Worm (Caenorhabditis elegans) whole organism, L3 larva: Measurements from ENCODE around the gene B0218.7.

Source experiments
- ama-1 ChIP-seq: fragments of 150-350 bp; optimal IDR thresholded peaks from 2 replicates; lab custom pipeline; 2018
- ceh-16 ChIP-seq: sonication (generic microtip); optimal IDR thresholded peaks from 2 replicates; lab custom pipeline; 2017; ENCODE audit warnings: missing biosample characterization, missing genetic modification characterization
- ceh-28 ChIP-seq: fragments of 150-350 bp; optimal IDR thresholded peaks from 2 replicates; lab custom pipeline; 2014; ENCODE audit warnings: missing biosample characterization, missing genetic modification reagents, missing genetic modification characterization
- ceh-82 ChIP-seq: fragments of 150-350 bp; optimal IDR thresholded peaks from 2 replicates; lab custom pipeline; 2014; ENCODE audit warnings: missing biosample characterization, missing genetic modification characterization
- ceh-9 ChIP-seq: sonication (generic microtip); optimal IDR thresholded peaks from 2 replicates; lab custom pipeline; 2018; ENCODE audit warnings: missing biosample characterization, missing genetic modification characterization
- daf-12 ChIP-seq: fragments of 150-350 bp; optimal IDR thresholded peaks from 2 replicates; lab custom pipeline; 2014; ENCODE audit warnings: missing biosample characterization, missing genetic modification reagents, missing genetic modification characterization
- egl-5 ChIP-seq: fragments of 150-350 bp; optimal IDR thresholded peaks from 2 replicates; lab custom pipeline; 2017; ENCODE audit warnings: missing biosample characterization, missing genetic modification reagents, missing genetic modification characterization, inconsistent platforms
- elt-1 ChIP-seq: fragments of 150-350 bp; optimal IDR thresholded peaks from 2 replicates; lab custom pipeline; 2014; ENCODE audit warnings: missing biosample characterization, missing genetic modification characterization
- elt-2 ChIP-seq: sonication (generic microtip); optimal IDR thresholded peaks from 2 replicates; lab custom pipeline; 2016; ENCODE audit warnings: missing genetic modification reagents, mild to moderate bottlenecking, missing genetic modification characterization, missing compliant biosample characterization
- elt-3 ChIP-seq, 3 experiments: fragments of 150-350 bp in 1 of 3; sonication (generic microtip) in 2 of 3; optimal IDR thresholded peaks; 2 replicates in 2 of 3; 4 replicates in 1 of 3; lab custom pipeline; 2014 to 2017; ENCODE audit warnings: missing biosample characterization in 3 of 3, missing genetic modification characterization in 3 of 3
- fkh-10 ChIP-seq: sonication (generic microtip); optimal IDR thresholded peaks from 2 replicates; lab custom pipeline; 2017; ENCODE audit warnings: missing biosample characterization, missing genetic modification reagents, missing genetic modification characterization
- fkh-2 ChIP-seq: fragments of 150-350 bp; optimal IDR thresholded peaks from 2 replicates; lab custom pipeline; 2014; ENCODE audit warnings: missing biosample characterization, missing genetic modification reagents, missing genetic modification characterization
- fos-1 ChIP-seq: fragments of 150-350 bp; optimal IDR thresholded peaks from 2 replicates; lab custom pipeline; 2014; ENCODE audit warnings: missing biosample characterization, missing genetic modification characterization
- hmg-11 ChIP-seq: sonication (generic microtip); optimal IDR thresholded peaks from 2 replicates; lab custom pipeline; 2016; ENCODE audit warnings: missing genetic modification characterization, missing compliant biosample characterization
- jun-1 ChIP-seq: fragments of 150-350 bp; optimal IDR thresholded peaks from 2 replicates; lab custom pipeline; 2014; ENCODE audit warnings: missing biosample characterization, missing genetic modification reagents, missing genetic modification characterization
- lin-15B ChIP-seq: fragments of 150-350 bp; optimal IDR thresholded peaks from 2 replicates; lab custom pipeline; 2014; ENCODE audit warnings: missing biosample characterization, missing genetic modification characterization
- lin-39 ChIP-seq: fragments of 150-350 bp; optimal IDR thresholded peaks from 2 replicates; lab custom pipeline; 2018; ENCODE audit warnings: missing biosample characterization, missing genetic modification reagents, missing genetic modification characterization
- lsy-12 ChIP-seq: sonication (generic microtip); optimal IDR thresholded peaks from 2 replicates; lab custom pipeline; 2016; ENCODE audit warnings: mild to moderate bottlenecking, missing genetic modification characterization, missing compliant biosample characterization
- mdl-1 ChIP-seq: fragments of 150-350 bp; optimal IDR thresholded peaks from 2 replicates; lab custom pipeline; 2014; ENCODE audit warnings: missing biosample characterization, missing genetic modification characterization
- mml-1 ChIP-seq: fragments of 150-350 bp; sonication (generic microtip); optimal IDR thresholded peaks from 3 replicates; lab custom pipeline; 2014; ENCODE audit warnings: missing biosample characterization, missing genetic modification characterization
- nfya-1 ChIP-seq: sonication (generic microtip); optimal IDR thresholded peaks from 2 replicates; lab custom pipeline; 2017; ENCODE audit warnings: missing genetic modification characterization, mild to moderate bottlenecking, missing compliant biosample characterization, antibody characterized with exemption, moderate library complexity; ENCODE audit not compliant: insufficient read depth
- nhr-23 ChIP-seq: fragments of 150-350 bp; optimal IDR thresholded peaks from 2 replicates; lab custom pipeline; 2014; ENCODE audit warnings: missing biosample characterization, missing genetic modification reagents, missing genetic modification characterization
- nhr-28 ChIP-seq: fragments of 150-350 bp; optimal IDR thresholded peaks from 2 replicates; lab custom pipeline; 2014; ENCODE audit warnings: missing biosample characterization, missing genetic modification characterization
- nhr-43 ChIP-seq: sonication (generic microtip); optimal IDR thresholded peaks from 2 replicates; lab custom pipeline; 2016; ENCODE audit warnings: mild to moderate bottlenecking, missing genetic modification characterization, missing compliant biosample characterization; ENCODE audit not compliant: poor library complexity, severe bottlenecking
- nhr-67 ChIP-seq: fragments of 150-350 bp; optimal IDR thresholded peaks from 2 replicates; lab custom pipeline; 2014; ENCODE audit warnings: missing biosample characterization, missing genetic modification characterization
- nhr-76 ChIP-seq: fragments of 150-350 bp; sonication (generic microtip); optimal IDR thresholded peaks from 5 replicates; lab custom pipeline; 2014; ENCODE audit warnings: missing biosample characterization, missing genetic modification characterization
- pha-4 ChIP-seq: fragments of 150-350 bp; optimal IDR thresholded peaks from 2 replicates; lab custom pipeline; 2014; ENCODE audit warnings: missing biosample characterization, missing genetic modification reagents, missing genetic modification characterization
- skn-1 ChIP-seq: fragments of 150-350 bp; optimal IDR thresholded peaks from 2 replicates; lab custom pipeline; 2014; ENCODE audit warnings: missing biosample characterization, missing genetic modification characterization
- tbx-2 ChIP-seq: sonication (generic microtip); optimal IDR thresholded peaks from 2 replicates; lab custom pipeline; 2016; ENCODE audit warnings: mild to moderate bottlenecking, missing genetic modification characterization, missing compliant biosample characterization
- unc-39 ChIP-seq: sonication (generic microtip); optimal IDR thresholded peaks from 4 replicates; lab custom pipeline; 2017; ENCODE audit warnings: missing biosample characterization, missing genetic modification characterization
- zag-1 ChIP-seq: fragments of 150-350 bp; optimal IDR thresholded peaks from 2 replicates; lab custom pipeline; 2014; ENCODE audit warnings: missing biosample characterization, missing genetic modification characterization
- ztf-4 ChIP-seq: fragments of 150-350 bp; optimal IDR thresholded peaks from 2 replicates; lab custom pipeline; 2014; ENCODE audit warnings: missing biosample characterization, missing genetic modification characterization

The B0218.7 gene

ce11 chrIV:8144341-8144740, 21.5 kb downstream of the B0218.7 start:
- TF ChIP-seq ama-1, result no peak
- no peak for TF ChIP-seq lin-15B (tag; lab: Kevin White, UChicago)
- TF ChIP-seq ceh-16 (tag; lab: Kevin White, UChicago), result no peak
- no peak for TF ChIP-seq mml-1 (tag; lab: Kevin White, UChicago)
- no peak for TF ChIP-seq hmg-11 (tag; lab: Kevin White, UChicago)
- no peak for TF ChIP-seq skn-1
- no peak for TF ChIP-seq zag-1
- TF ChIP-seq unc-39, result no peak
- TF ChIP-seq jun-1, result no peak
- TF ChIP-seq nhr-76 (tag; lab: Kevin White, UChicago), result no peak
- TF ChIP-seq lin-39 (tag; lab: Kevin White, UChicago), result no peak
- no peak for TF ChIP-seq nhr-43 (tag; lab: Kevin White, UChicago)
- no peak for TF ChIP-seq ceh-9 (tag; lab: Kevin White, UChicago)
- TF ChIP-seq ceh-82 (tag; lab: Kevin White, UChicago), result no peak
- no peak for TF ChIP-seq elt-1

DNA sequence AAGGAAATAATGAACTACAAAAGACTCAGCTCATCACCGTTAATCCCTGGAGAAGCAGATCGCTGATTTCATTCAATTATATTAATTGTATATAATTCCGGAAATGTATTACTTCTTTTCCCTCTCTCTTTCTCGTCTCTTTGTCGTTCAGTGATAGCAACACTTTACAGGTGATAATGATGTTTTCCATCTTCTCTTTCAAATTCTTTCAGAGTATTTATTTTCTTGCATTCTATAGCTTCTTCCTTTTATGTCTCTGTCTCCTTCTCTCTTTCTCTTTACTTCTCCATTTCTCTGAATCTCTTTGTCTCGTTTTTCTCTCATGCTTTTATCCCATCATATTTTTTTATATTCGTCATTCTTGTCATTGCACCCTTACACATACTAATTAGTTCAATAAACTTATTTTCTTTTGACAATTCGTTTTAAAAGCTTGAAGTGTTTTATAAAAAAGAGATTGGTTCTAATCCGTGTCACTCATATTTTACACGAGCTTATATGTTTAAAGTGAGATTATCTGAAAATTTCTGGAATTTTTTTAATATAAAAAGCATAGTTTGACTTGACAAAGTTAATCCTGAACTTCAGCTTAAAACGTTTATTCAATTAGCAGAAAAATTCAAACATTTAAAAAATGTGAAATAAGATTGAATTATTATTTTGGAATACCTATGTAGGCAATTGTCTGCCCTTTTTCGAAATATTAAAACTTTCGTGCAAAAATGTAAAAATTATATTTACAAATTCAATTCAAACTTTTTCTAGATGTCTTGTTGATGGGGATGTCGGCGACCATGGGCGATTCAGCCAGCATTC, 22.9 kb downstream of the B0218.7 start, which contains the start of gene pmk-2:
pmk-2 (plus strand) TSS at position 766 of the 816 bp plus-strand sequence.
- TF ChIP-seq tbx-2 (tag; lab: Kevin White, UChicago) (no peak), elt-2 (tag; lab: Kevin White, UChicago) (peak; percentile 40), nfya-1 (tag; lab: Kevin White, UChicago) (peak; percentile 29), jun-1 (peak; percentile 3), skn-1 (peak; percentile 14), ceh-16 (tag; lab: Kevin White, UChicago) (no peak), ama-1 (no peak)
- TF ChIP-seq, all 47 proteins: peak for 4

DNA sequence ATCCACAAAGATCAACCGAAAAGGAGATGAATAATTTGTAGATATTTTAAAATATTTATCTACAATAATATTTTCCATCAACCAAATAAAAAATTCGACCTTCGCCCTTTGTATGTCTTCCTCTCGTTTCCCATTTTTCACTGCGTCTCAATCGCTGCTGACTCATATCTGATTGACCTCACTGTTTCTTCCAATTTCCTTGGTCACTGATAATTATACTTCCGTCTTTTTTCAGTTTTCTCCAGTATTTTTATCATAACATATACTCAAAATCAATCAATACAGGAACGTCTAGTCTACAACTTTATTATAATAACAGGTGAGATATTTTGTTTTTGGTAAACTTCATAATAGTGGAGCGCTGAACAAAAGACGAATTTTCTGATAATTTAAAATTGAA, 26.9 kb downstream of the B0218.7 start, which contains the start of gene pmk-3:
pmk-3 (plus strand) TSS at position 236 of the 400 bp plus-strand sequence.
- peak; percentile 54 for TF ChIP-seq nhr-23 (tag; lab: Kevin White, UChicago)
- TF ChIP-seq lsy-12 (tag; lab: Kevin White, UChicago), result no peak
- TF ChIP-seq fkh-10 (GFP tag; lab: Kevin White, UChicago), result no peak
- TF ChIP-seq ama-1, result no peak
- TF ChIP-seq elt-3 (tag; optimal IDR thresholded peaks at IDR 0.05; lab: Kevin White, UChicago), result no peak
- TF ChIP-seq elt-2 (tag; lab: Kevin White, UChicago), result peak; percentile 61
- TF ChIP-seq pha-4, result peak; percentile 9
- peak; percentile 11 for TF ChIP-seq jun-1
- peak; percentile 13 for TF ChIP-seq ceh-28 (tag; lab: Kevin White, UChicago)
- TF ChIP-seq, all 47 proteins: peak for 5

DNA sequence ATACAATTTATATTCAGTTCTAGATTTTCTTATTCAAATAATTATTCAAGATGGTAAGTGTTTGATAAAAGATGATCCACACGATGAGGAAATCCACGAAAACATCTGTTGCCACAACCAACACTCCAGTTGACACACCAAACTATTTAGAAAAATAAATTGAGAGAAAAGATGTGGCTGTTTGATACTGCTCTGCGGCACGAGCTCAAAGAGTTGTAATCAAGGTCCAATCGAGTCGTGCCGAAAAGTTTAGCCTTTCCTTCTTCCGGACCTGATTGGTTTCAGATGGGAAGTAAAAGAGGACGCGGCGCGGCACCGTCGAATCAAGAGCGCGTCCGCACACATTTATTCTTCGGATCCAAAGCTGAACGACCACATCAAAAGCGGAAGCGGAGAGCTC, 29.3 kb downstream of the B0218.7 start:
- TF ChIP-seq nhr-28, result no peak
- TF ChIP-seq nhr-23 (tag; lab: Kevin White, UChicago), result no peak
- no peak for TF ChIP-seq fkh-10 (GFP tag; lab: Kevin White, UChicago)
- TF ChIP-seq egl-5 (tag; lab: Kevin White, UChicago), result no peak
- TF ChIP-seq daf-12 (tag; lab: Kevin White, UChicago), result no peak
- no peak for TF ChIP-seq ztf-4
- TF ChIP-seq nhr-67 (tag; lab: Kevin White, UChicago), result no peak
- TF ChIP-seq nhr-76 (tag; lab: Kevin White, UChicago), result no peak
- TF ChIP-seq mdl-1 (tag; lab: Kevin White, UChicago), result no peak
- no peak for TF ChIP-seq fos-1 (tag; lab: Kevin White, UChicago)
- TF ChIP-seq skn-1, result no peak
- TF ChIP-seq zag-1, result no peak
- TF ChIP-seq lin-39 (tag; lab: Kevin White, UChicago), result no peak
- TF ChIP-seq ceh-16 (tag; lab: Kevin White, UChicago), result no peak
- no peak for TF ChIP-seq elt-2 (tag; lab: Kevin White, UChicago)
- TF ChIP-seq lsy-12 (tag; lab: Kevin White, UChicago), result no peak
- no peak for TF ChIP-seq nfya-1 (tag; lab: Kevin White, UChicago)
- TF ChIP-seq ceh-28 (tag; lab: Kevin White, UChicago), result no peak
- TF ChIP-seq fkh-2 (tag; lab: Kevin White, UChicago), result no peak
- no peak for TF ChIP-seq ama-1
